Fruit fly (Drosophila melanogaster) whole organism, wandering third instar larva: ENCODE results near the gene CG17154.
A peak's percentile ranks its signal among the peaks of the same experiment; 100 is the strongest.

Experiments used
- Abd-B ChIP-seq: fragments of >200 bp; optimal IDR thresholded peaks from 2 replicates; lab custom pipeline; 2017; ENCODE audit warnings: missing biosample characterization, missing genetic modification characterization
- Dfd ChIP-seq: fragments of >200 bp; optimal IDR thresholded peaks from 2 replicates; lab custom pipeline; 2017; ENCODE audit warnings: missing biosample characterization, missing genetic modification characterization
- Dif ChIP-seq: fragments of 200-275, 200-300 bp; sonication (Bioruptor generic); optimal IDR thresholded peaks from 2 replicates; lab custom pipeline; 2018; ENCODE audit warnings: missing biosample characterization, missing genetic modification characterization; ENCODE audit not compliant: partially characterized antibody
- GATAd ChIP-seq: sonication (Bioruptor generic); optimal IDR thresholded peaks from 2 replicates; lab custom pipeline; 2016; ENCODE audit warnings: missing biosample characterization, missing genetic modification characterization
- HLH106 ChIP-seq: fragments of 200-800 bp; optimal IDR thresholded peaks from 3 replicates; lab custom pipeline; 2019; ENCODE audit warnings: missing biosample characterization, mild to moderate bottlenecking, missing genetic modification characterization, moderate library complexity
- Hr78 ChIP-seq: fragments of >200 bp; optimal IDR thresholded peaks from 2 replicates; lab custom pipeline; 2017; ENCODE audit warnings: missing biosample characterization, missing genetic modification characterization
- Hr83 ChIP-seq: fragments of 200-300 bp; sonication (Bioruptor generic); optimal IDR thresholded peaks from 2 replicates; lab custom pipeline; 2016; ENCODE audit warnings: missing biosample characterization, mild to moderate bottlenecking, missing genetic modification characterization, moderate library complexity; ENCODE audit not compliant: poor library complexity, severe bottlenecking
- Jra ChIP-seq: sonication (Bioruptor generic); optimal IDR thresholded peaks from 2 replicates; lab custom pipeline; 2016; ENCODE audit warnings: missing biosample characterization, missing genetic modification characterization
- N ChIP-seq: fragments of >200 bp; optimal IDR thresholded peaks from 2 replicates; lab custom pipeline; 2018; ENCODE audit warnings: missing biosample characterization, missing external identifiers, missing genetic modification characterization
- OdsH ChIP-seq: fragments of 200-800 bp; sonication (Bioruptor generic); optimal IDR thresholded peaks from 2 replicates; lab custom pipeline; 2016; ENCODE audit warnings: missing biosample characterization, mild to moderate bottlenecking, missing genetic modification characterization
- Rel ChIP-seq, 2 experiments: fragments of 200-800 bp; sonication (Bioruptor generic) in 1 of 2; optimal IDR thresholded peaks; 2 replicates in 1 of 2; 3 replicates in 1 of 2; lab custom pipeline; 2016 to 2019; ENCODE audit warnings: mild to moderate bottlenecking in 2 of 2, missing biosample characterization in 2 of 2, missing genetic modification characterization in 2 of 2, moderate library complexity in 1 of 2
- Sp1 ChIP-seq: fragments of 200-800 bp; sonication (Bioruptor generic); optimal IDR thresholded peaks from 3 replicates; lab custom pipeline; 2019; ENCODE audit warnings: missing biosample characterization, mild to moderate bottlenecking, missing genetic modification characterization, moderate library complexity
- Vsx2 ChIP-seq: fragments of 200-300, 225-300 bp; sonication (Bioruptor generic); optimal IDR thresholded peaks from 2 replicates; lab custom pipeline; 2018; ENCODE audit warnings: missing biosample characterization, missing genetic modification characterization; ENCODE audit not compliant: partially characterized antibody
- br ChIP-seq: fragments of 200-800 bp; sonication (Bioruptor generic); optimal IDR thresholded peaks from 2 replicates; lab custom pipeline; 2016; ENCODE audit warnings: missing biosample characterization, missing genetic modification characterization
- brk ChIP-seq: fragments of 200-800 bp; sonication (Bioruptor generic); optimal IDR thresholded peaks from 2 replicates; lab custom pipeline; 2016; ENCODE audit warnings: missing biosample characterization, mild to moderate bottlenecking, missing genetic modification characterization
- dl ChIP-seq, 2 experiments: fragments of 175-275, 200-275 bp in 1 of 2; fragments of 200-275 bp in 1 of 2; sonication (Bioruptor generic); optimal IDR thresholded peaks; lab custom pipeline; 2018; ENCODE audit warnings: mild to moderate bottlenecking in 2 of 2, missing biosample characterization in 2 of 2, missing genetic modification characterization in 2 of 2, moderate library complexity in 2 of 2; ENCODE audit not compliant: partially characterized antibody in 2 of 2, insufficient read depth in 1 of 2
- dmrt93B ChIP-seq: fragments of 200-800 bp; sonication (Bioruptor generic); optimal IDR thresholded peaks from 2 replicates; lab custom pipeline; 2018; ENCODE audit warnings: missing biosample characterization, mild to moderate bottlenecking, missing genetic modification characterization
- dsf ChIP-seq: sonication (Bioruptor generic); optimal IDR thresholded peaks from 2 replicates; lab custom pipeline; 2016; ENCODE audit warnings: missing biosample characterization, missing genetic modification characterization, borderline replicate concordance
- ey ChIP-seq: fragments of 200-800 bp; sonication (Bioruptor generic); optimal IDR thresholded peaks from 2 replicates; lab custom pipeline; 2016; ENCODE audit warnings: missing biosample characterization, missing genetic modification characterization
- foxo ChIP-seq, 2 experiments: fragments of 200-800 bp; sonication (Bioruptor generic); optimal IDR thresholded peaks; 2 replicates in 1 of 2; 3 replicates in 1 of 2; lab custom pipeline; 2016 to 2017; ENCODE audit warnings: missing biosample characterization in 2 of 2, missing genetic modification characterization in 2 of 2
- fru ChIP-seq: fragments of 200-800 bp; sonication (Bioruptor generic); optimal IDR thresholded peaks from 3 replicates; lab custom pipeline; 2016; ENCODE audit warnings: missing biosample characterization, mild to moderate bottlenecking, missing genetic modification characterization
- h ChIP-seq: fragments of 200-800 bp; sonication (Bioruptor generic); optimal IDR thresholded peaks from 3 replicates; lab custom pipeline; 2016; ENCODE audit warnings: missing biosample characterization, mild to moderate bottlenecking, missing genetic modification characterization
- jim ChIP-seq: fragments of 175-275, 200-325 bp; sonication (Bioruptor generic); optimal IDR thresholded peaks from 2 replicates; lab custom pipeline; 2016; ENCODE audit warnings: missing biosample characterization, mild to moderate bottlenecking, missing genetic modification characterization
- lola ChIP-seq: fragments of >200 bp; optimal IDR thresholded peaks from 2 replicates; lab custom pipeline; 2017; ENCODE audit warnings: missing biosample characterization, missing genetic modification characterization
- pan ChIP-seq: fragments of >200 bp; optimal IDR thresholded peaks from 2 replicates; lab custom pipeline; 2017
- psq ChIP-seq: fragments of 200-800 bp; sonication (Bioruptor generic); optimal IDR thresholded peaks from 3 replicates; lab custom pipeline; 2017; ENCODE audit warnings: missing biosample characterization, mild to moderate bottlenecking, missing genetic modification characterization, moderate library complexity
- rgr ChIP-seq: fragments of 200-800 bp; sonication (Bioruptor generic); optimal IDR thresholded peaks from 3 replicates; lab custom pipeline; 2016; ENCODE audit warnings: missing biosample characterization, mild to moderate bottlenecking, missing genetic modification characterization
- sage ChIP-seq: fragments of 200-800 bp; sonication (Bioruptor generic); optimal IDR thresholded peaks from 2 replicates; lab custom pipeline; 2016; ENCODE audit warnings: missing biosample characterization, mild to moderate bottlenecking, missing genetic modification characterization
- sv ChIP-seq: fragments of 200-800 bp; sonication (Bioruptor generic); optimal IDR thresholded peaks from 3 replicates; lab custom pipeline; 2016; ENCODE audit warnings: missing biosample characterization, missing genetic modification characterization
- tai ChIP-seq: sonication (Bioruptor generic); optimal IDR thresholded peaks from 2 replicates; lab custom pipeline; 2016; ENCODE audit warnings: missing biosample characterization, missing genetic modification characterization
- usp ChIP-seq: fragments of >200 bp; optimal IDR thresholded peaks from 2 replicates; lab custom pipeline; 2017; ENCODE audit warnings: missing biosample characterization, missing genetic modification characterization

Gene CG17154

DNA sequence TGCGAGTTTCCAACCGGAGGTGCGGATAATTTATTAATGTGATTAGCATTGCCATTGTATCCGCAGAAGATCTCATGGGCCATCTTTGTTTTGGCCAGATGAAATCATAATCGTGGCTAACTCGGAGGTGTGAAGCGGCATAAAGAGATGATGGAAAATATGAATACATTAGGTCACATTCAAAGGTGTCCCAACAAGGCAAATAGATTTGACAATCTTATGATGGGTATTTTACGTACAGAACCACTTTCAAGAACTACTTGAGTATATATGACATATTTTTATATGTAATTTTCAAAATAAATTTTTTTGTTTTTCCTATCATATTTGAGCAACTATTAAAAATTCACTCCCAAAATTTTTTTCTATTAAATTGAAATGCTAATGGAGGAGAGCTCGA, at the start of gene CG17154:
Gene CG17154 (plus strand): TSS at position 301 of the 400 bp plus-strand sequence.
- no peak for TF ChIP-seq dl (GFP tag; optimal IDR thresholded peaks at IDR 0.05; lab: Kevin White, UChicago; ENCODE audit: insufficient read depth in 1 of 2, partially characterized antibody in 2 of 2)
- TF ChIP-seq Jra (GFP tag; lab: Kevin White, UChicago), result no peak
- no peak for TF ChIP-seq br (GFP tag; lab: Kevin White, UChicago)
- TF ChIP-seq Hr83, result no peak
- TF ChIP-seq dmrt93B, result no peak
- no peak for TF ChIP-seq pan
- TF ChIP-seq brk (GFP tag; lab: Kevin White, UChicago), result no peak
- TF ChIP-seq N (GFP tag; lab: Kevin White, UChicago), result no peak
- no peak for TF ChIP-seq Hr78 (GFP tag; lab: Kevin White, UChicago)
- no peak for TF ChIP-seq Abd-B
- no peak for TF ChIP-seq lola
- no peak for TF ChIP-seq foxo (GFP tag; optimal IDR thresholded peaks at IDR 0.05; lab: Kevin White, UChicago)
- no peak for TF ChIP-seq Sp1 (GFP tag; lab: Kevin White, UChicago)
- TF ChIP-seq dsf (GFP tag; lab: Kevin White, UChicago), result no peak
- no peak for TF ChIP-seq rgr

DNA sequence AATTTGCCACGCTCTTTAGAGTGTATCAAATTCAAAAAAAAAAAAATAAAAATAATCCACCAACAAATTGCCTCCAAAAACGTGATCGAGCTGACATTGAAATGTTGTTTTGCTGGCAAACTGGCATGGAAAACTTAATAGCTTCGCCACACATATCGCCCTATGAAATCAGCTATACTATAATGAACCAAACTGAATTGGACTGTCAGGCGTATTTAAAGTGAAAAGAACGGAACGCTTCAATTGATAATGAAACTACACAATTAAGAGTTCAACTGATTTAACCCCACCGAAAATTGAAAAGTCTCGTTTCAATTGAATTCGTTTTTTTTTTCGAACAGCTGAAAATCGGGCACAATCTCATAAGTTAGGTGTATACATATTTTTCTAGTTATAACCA, 49.3 kb upstream of the CG17154 start:
- TF ChIP-seq psq (GFP tag; lab: Kevin White, UChicago) (no peak), brk (GFP tag; lab: Kevin White, UChicago) (no peak), usp (GFP tag; lab: Kevin White, UChicago) (no peak), Vsx2 (GFP tag; lab: Kevin White, UChicago) (no peak), OdsH (no peak), jim (no peak), HLH106 (no peak), dl (GFP tag; optimal IDR thresholded peaks at IDR 0.05; lab: Kevin White, UChicago; ENCODE audit: insufficient read depth in 1 of 2, partially characterized antibody in 2 of 2) (no peak), GATAd (GFP tag; lab: Kevin White, UChicago) (no peak), tai (GFP tag; lab: Kevin White, UChicago) (no peak), foxo (GFP tag; optimal IDR thresholded peaks at IDR 0.05; lab: Kevin White, UChicago) (no peak), fru (GFP tag; lab: Kevin White, UChicago) (no peak), rgr (no peak), Dfd (no peak), sage (GFP tag; lab: Kevin White, UChicago) (no peak)
- TF ChIP-seq, all 38 proteins: peak for 0

DNA sequence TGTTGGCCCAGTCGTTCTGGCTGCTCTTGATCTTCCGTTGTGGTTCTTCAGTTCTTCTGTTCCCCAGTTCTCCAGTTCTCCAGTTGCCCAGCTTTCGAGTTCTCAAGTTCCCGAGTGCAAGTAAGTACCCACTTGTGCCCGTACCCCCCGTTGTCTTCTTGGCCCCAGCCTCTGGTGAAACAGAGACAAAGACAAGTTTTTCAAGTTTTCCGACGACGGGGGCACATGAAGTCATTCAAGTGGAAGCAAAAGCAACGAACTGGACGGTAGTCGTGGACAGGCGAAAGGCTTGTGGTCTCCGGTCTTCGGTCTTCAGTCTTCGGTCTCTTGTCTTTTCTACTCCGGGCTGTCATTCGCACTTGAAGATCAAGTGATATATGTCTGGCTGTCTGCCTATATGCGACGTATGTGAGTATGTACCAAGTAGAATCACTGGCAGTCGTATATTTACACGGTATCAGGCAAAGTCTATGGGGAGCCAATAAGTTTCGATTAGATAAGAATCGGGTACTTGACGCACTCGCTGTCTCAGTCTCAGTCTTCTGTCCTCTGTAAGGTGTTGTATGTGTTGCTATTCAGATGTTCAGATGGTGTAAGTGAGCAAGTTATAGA, 48.0 kb upstream of the CG17154 start:
- peak; percentile 26 for TF ChIP-seq ey (GFP tag; lab: Kevin White, UChicago)
- TF ChIP-seq fru (GFP tag; lab: Kevin White, UChicago), result peak; percentile 24
- no peak for TF ChIP-seq jim
- TF ChIP-seq dmrt93B, result no peak
- TF ChIP-seq sv (GFP tag; lab: Kevin White, UChicago), result no peak
- peak; percentile 73 for TF ChIP-seq Dif (GFP tag; lab: Kevin White, UChicago)
- peak; percentile 5 for TF ChIP-seq h (GFP tag; lab: Kevin White, UChicago)
- peak; percentile 77 for TF ChIP-seq Vsx2 (GFP tag; lab: Kevin White, UChicago)
- TF ChIP-seq psq (GFP tag; lab: Kevin White, UChicago), result peak; percentile 64
- TF ChIP-seq Hr83, result peak; percentile 11

DNA sequence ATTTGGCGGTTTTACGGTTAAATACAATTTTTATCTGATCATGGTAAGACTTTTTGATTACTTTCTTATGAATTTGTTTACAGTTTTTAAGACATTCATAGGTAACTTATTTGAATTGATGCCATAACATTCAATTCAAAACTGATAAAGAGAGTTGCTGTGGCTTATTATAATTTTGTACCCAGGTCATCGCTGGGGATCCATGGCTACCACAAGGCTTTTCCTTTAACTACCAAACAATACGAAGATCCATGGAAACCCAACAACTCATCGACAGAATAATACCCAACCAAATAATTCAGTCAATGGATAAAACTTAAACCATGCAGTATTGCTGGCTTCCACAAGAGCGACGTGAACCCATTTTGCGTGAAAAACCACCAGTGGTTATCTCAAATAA, 46.3 kb upstream of the CG17154 start, which contains the start of gene CG6793:
Gene CG6793 (plus strand): TSS at position 301 of the 400 bp plus-strand sequence.
- TF ChIP-seq N (GFP tag; lab: Kevin White, UChicago) (no peak), brk (GFP tag; lab: Kevin White, UChicago) (no peak), sage (GFP tag; lab: Kevin White, UChicago) (no peak), rgr (no peak)

DNA sequence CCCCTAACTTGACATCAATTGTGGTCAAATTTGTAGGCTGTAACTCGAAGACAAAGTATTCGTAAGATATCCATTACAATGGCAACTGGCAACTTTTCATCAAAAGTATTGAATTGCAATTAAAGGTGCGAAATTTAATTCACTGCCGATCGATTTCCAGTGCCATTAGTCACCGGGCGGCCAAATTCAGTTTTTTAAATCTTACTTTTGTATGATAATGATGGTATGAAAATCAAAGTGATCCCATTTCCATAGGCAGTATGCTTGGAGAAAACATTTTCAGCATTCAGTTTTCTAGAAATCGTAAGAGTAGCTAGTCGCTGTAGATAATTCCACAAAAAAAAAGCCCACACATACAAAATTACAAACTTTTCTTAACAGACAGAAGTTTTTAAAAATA, 44.1 kb upstream of the CG17154 start, which contains the start of gene CG43638:
Gene CG43638 (plus strand): TSS at position 301 of the 400 bp plus-strand sequence.
- no peak for TF ChIP-seq N (GFP tag; lab: Kevin White, UChicago)
- TF ChIP-seq dsf (GFP tag; lab: Kevin White, UChicago), result no peak
- TF ChIP-seq fru (GFP tag; lab: Kevin White, UChicago), result no peak
- TF ChIP-seq Rel (GFP tag; optimal IDR thresholded peaks at IDR 0.05; lab: Kevin White, UChicago), result no peak
- TF ChIP-seq Rel (tag; optimal IDR thresholded peaks at IDR 0.05; lab: Kevin White, UChicago), result no peak
- TF ChIP-seq rgr, result no peak
- no peak for TF ChIP-seq Dif (GFP tag; lab: Kevin White, UChicago)
- no peak for TF ChIP-seq HLH106
